Fruit fly (Drosophila melanogaster): ENCODE measurements around the gene CecC.

CecC gene

DNA sequence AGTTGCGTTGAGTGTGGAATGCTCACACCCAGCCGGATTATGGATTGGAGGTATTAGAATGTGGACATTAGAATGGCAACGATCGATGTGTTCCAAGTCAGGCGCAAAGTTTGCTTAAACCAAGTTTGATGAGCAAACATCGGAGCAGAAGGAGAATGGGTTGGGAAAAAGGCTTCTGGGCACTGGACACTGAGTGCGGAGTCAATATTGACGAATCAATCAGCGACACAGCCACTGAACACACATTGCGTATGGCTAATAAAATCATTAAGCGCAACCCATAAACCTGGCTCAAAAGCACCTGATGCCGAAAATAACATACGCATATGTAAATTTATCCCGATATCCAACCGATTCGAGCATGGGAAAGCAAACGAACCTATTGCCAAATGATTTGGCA, 22.5 kb upstream of the CecC start:
- TF ChIP-seq Jra (GFP tag; optimal IDR thresholded peaks at IDR 0.05) (no peak), Hr83 (GFP tag; optimal IDR thresholded peaks at IDR 0.05; ENCODE audit: poor library complexity, severe bottlenecking) (no peak), br (GFP tag; optimal IDR thresholded peaks at IDR 0.05) (no peak), dmrt93B (GFP tag; optimal IDR thresholded peaks at IDR 0.05) (no peak), HLH106 (tag; optimal IDR thresholded peaks at IDR 0.05) (no peak)

DNA sequence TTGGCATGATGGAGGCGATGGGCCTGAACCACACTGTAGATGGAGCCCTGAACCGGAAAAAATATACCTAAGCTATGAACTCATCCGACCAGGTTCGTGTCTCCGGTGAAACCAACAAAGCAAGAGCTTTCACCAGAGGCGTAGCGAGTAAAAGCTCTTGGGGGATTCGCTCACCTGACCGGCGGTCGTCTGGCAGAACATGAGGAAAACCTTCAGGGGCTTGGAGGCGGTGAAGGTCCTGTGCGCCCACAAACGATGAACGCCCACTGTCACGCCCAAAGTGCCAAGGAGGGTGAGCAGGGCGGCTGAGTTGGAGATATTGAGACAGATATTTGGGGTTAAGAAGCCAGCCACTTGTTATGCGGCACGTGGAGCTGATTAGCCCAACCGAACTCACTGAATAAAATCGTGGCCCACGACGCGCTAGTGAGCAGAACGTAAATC, 20.7 kb upstream of the CecC start:
- no peak for TF ChIP-seq Dfd (GFP tag; optimal IDR thresholded peaks at IDR 0.05)
- peak; percentile 51 for TF ChIP-seq h (GFP tag; optimal IDR thresholded peaks at IDR 0.05)
- no peak for TF ChIP-seq Abd-B (GFP tag; optimal IDR thresholded peaks at IDR 0.05)
- TF ChIP-seq HLH106 (tag; optimal IDR thresholded peaks at IDR 0.05): peak; percentile 50
- TF ChIP-seq Jra (GFP tag; optimal IDR thresholded peaks at IDR 0.05): no peak
- no peak for TF ChIP-seq Vsx2 (GFP tag; optimal IDR thresholded peaks at IDR 0.05; ENCODE audit: partially characterized antibody)
- TF ChIP-seq usp (GFP tag; optimal IDR thresholded peaks at IDR 0.05): no peak
- no peak for TF ChIP-seq Hr83 (GFP tag; optimal IDR thresholded peaks at IDR 0.05; ENCODE audit: poor library complexity, severe bottlenecking)
- TF ChIP-seq CrebA (GFP tag; optimal IDR thresholded peaks at IDR 0.05; ENCODE audit: borderline replicate concordance): no peak
- TF ChIP-seq Hr78 (GFP tag; optimal IDR thresholded peaks at IDR 0.05): no peak
- TF ChIP-seq jim (GFP tag; optimal IDR thresholded peaks at IDR 0.05): no peak
- no peak for TF ChIP-seq sage (GFP tag; optimal IDR thresholded peaks at IDR 0.05)
- no peak for TF ChIP-seq fru (GFP tag; optimal IDR thresholded peaks at IDR 0.05)
- peak in 1 of 2 experiments; percentile 61 for TF ChIP-seq foxo (GFP tag; optimal IDR thresholded peaks at IDR 0.05)
- no peak for TF ChIP-seq woc (GFP tag; optimal IDR thresholded peaks at IDR 0.05)
- TF ChIP-seq sv (GFP tag; optimal IDR thresholded peaks at IDR 0.05): no peak
- TF ChIP-seq br (GFP tag; optimal IDR thresholded peaks at IDR 0.05): peak; percentile 9
- no peak for TF ChIP-seq CG32264 (GFP tag; optimal IDR thresholded peaks at IDR 0.05)
- TF ChIP-seq ey (GFP tag; optimal IDR thresholded peaks at IDR 0.05): peak; percentile 26
- TF ChIP-seq Dif (GFP tag; optimal IDR thresholded peaks at IDR 0.05; ENCODE audit: partially characterized antibody): no peak
- no peak for TF ChIP-seq Hnf4 (GFP tag; optimal IDR thresholded peaks at IDR 0.05)
- no peak for TF ChIP-seq Mio (GFP tag; optimal IDR thresholded peaks at IDR 0.05)
- no peak for TF ChIP-seq tai (GFP tag; optimal IDR thresholded peaks at IDR 0.05)
- TF ChIP-seq dl (GFP tag; optimal IDR thresholded peaks at IDR 0.05; ENCODE audit: insufficient read depth in 1 of 2, partially characterized antibody in 2 of 2): no peak
- peak; percentile 16 for TF ChIP-seq Sp1 (GFP tag; optimal IDR thresholded peaks at IDR 0.05)
- no peak for TF ChIP-seq dmrt93B (GFP tag; optimal IDR thresholded peaks at IDR 0.05)
- no peak for TF ChIP-seq CG9705 (GFP tag; optimal IDR thresholded peaks at IDR 0.05)
- no peak for TF ChIP-seq pan (optimal IDR thresholded peaks at IDR 0.05)
- no peak for TF ChIP-seq N (GFP tag; optimal IDR thresholded peaks at IDR 0.05)
- no peak for TF ChIP-seq dsf (GFP tag; optimal IDR thresholded peaks at IDR 0.05; ENCODE audit: borderline replicate concordance)
- peak; percentile 8 for TF ChIP-seq rgr (GFP tag; optimal IDR thresholded peaks at IDR 0.05)
- no peak for TF ChIP-seq psq (GFP tag; optimal IDR thresholded peaks at IDR 0.05)
- TF ChIP-seq Myc (optimal IDR thresholded peaks at IDR 0.05): peak; percentile 55
- TF ChIP-seq lola (GFP tag; optimal IDR thresholded peaks at IDR 0.05): no peak
- no peak for TF ChIP-seq Rel (GFP tag; optimal IDR thresholded peaks at IDR 0.05)
- TF ChIP-seq Rel (tag; optimal IDR thresholded peaks at IDR 0.05): no peak
- TF ChIP-seq brk (GFP tag; optimal IDR thresholded peaks at IDR 0.05): no peak
- no peak for TF ChIP-seq GATAd (GFP tag; optimal IDR thresholded peaks at IDR 0.05)
- peak; percentile 14 for TF ChIP-seq OdsH (GFP tag; optimal IDR thresholded peaks at IDR 0.05)

DNA sequence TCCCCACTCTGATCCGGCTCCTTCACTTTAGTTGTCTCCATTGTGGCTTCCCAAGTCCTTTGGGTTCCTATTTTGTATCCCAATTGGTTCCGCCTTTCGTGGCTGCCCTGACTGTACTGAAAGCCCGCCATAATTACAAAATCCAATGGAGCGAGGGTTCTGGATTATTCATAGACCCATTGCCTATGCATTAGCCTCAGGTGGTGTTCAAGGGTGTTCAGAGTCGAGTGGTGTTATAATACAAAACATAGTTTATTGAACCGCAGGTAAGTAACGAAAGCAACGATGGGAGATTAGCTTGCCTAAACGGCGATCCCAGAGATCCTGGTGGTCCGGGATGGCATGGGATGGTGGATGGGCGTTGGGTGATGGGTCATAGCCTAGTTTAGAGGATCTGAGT, 20.2 kb upstream of the CecC start, which contains the start of gene CG15531:
CG15531 (minus strand) TSS at position 101 of the 400 bp plus-strand sequence.
- no peak for TF ChIP-seq rgr (GFP tag; optimal IDR thresholded peaks at IDR 0.05)
- TF ChIP-seq pan (optimal IDR thresholded peaks at IDR 0.05): no peak
- no peak for TF ChIP-seq dmrt93B (GFP tag; optimal IDR thresholded peaks at IDR 0.05)
- no peak for TF ChIP-seq jim (GFP tag; optimal IDR thresholded peaks at IDR 0.05)
- no peak for TF ChIP-seq lola (GFP tag; optimal IDR thresholded peaks at IDR 0.05)
- no peak for TF ChIP-seq h (GFP tag; optimal IDR thresholded peaks at IDR 0.05)
- no peak for TF ChIP-seq Abd-B (GFP tag; optimal IDR thresholded peaks at IDR 0.05)
- no peak for TF ChIP-seq CrebA (GFP tag; optimal IDR thresholded peaks at IDR 0.05; ENCODE audit: borderline replicate concordance)
- no peak for TF ChIP-seq GATAd (GFP tag; optimal IDR thresholded peaks at IDR 0.05)
- TF ChIP-seq Hnf4 (GFP tag; optimal IDR thresholded peaks at IDR 0.05): no peak
- TF ChIP-seq foxo (GFP tag; optimal IDR thresholded peaks at IDR 0.05): no peak
- TF ChIP-seq CG9705 (GFP tag; optimal IDR thresholded peaks at IDR 0.05): no peak
- no peak for TF ChIP-seq Dfd (GFP tag; optimal IDR thresholded peaks at IDR 0.05)
- TF ChIP-seq sv (GFP tag; optimal IDR thresholded peaks at IDR 0.05): no peak
- no peak for TF ChIP-seq fru (GFP tag; optimal IDR thresholded peaks at IDR 0.05)
- no peak for TF ChIP-seq Sp1 (GFP tag; optimal IDR thresholded peaks at IDR 0.05)
